Fruit fly (Drosophila melanogaster): ENCODE measurements around the gene Cyp305a1.

Cyp305a1 gene

dm6 chr3L:19791688-19792073 lies 21.5 kb downstream of the Cyp305a1 start (continued):
- TF ChIP-seq bsh (GFP tag; optimal IDR thresholded peaks at IDR 0.05) (no peak), rib (GFP tag; IDR thresholded peaks at IDR 0.05) (peak; percentile 95), CG13287 (GFP tag; IDR thresholded peaks at IDR 0.05; ENCODE audit: partially characterized antibody) (peak; percentile 31), en (GFP tag; optimal IDR thresholded peaks at IDR 0.05) (no peak), CG18262 (tag; optimal IDR thresholded peaks at IDR 0.05) (no peak), abd-A (tag; optimal IDR thresholded peaks at IDR 0.05) (peak; percentile 95), CTCF (GFP tag; optimal IDR thresholded peaks at IDR 0.05) (no peak), MBD-R2 (GFP tag; IDR thresholded peaks at IDR 0.05) (no peak; the same call in 1 of the 2 replicates), CG33213 (GFP tag; optimal IDR thresholded peaks at IDR 0.05) (no peak), repo (GFP tag; optimal IDR thresholded peaks at IDR 0.05) (no peak), ci (GFP tag; IDR thresholded peaks at IDR 0.05) (peak; percentile 71; the same call in 2 of the 3 replicates), pb (GFP tag; optimal IDR thresholded peaks at IDR 0.05) (peak; percentile 10), CG15073 (GFP tag; optimal IDR thresholded peaks at IDR 0.05) (no peak), CG5180 (GFP tag; optimal IDR thresholded peaks at IDR 0.05) (peak; percentile 32), Mes4 (GFP tag; optimal IDR thresholded peaks at IDR 0.05) (no peak), Antp (GFP tag; optimal IDR thresholded peaks at IDR 0.05) (no peak), CG10462 (GFP tag; optimal IDR thresholded peaks at IDR 0.05) (no peak), sens-2 (GFP tag; IDR thresholded peaks at IDR 0.05) (no peak), Hmx (GFP tag; optimal IDR thresholded peaks at IDR 0.05) (no peak), pho (GFP tag; optimal IDR thresholded peaks at IDR 0.05) (no peak), da (GFP tag; optimal IDR thresholded peaks at IDR 0.05) (no peak), ara (GFP tag; IDR thresholded peaks at IDR 0.05) (no peak), Nf-YC (tag; optimal IDR thresholded peaks at IDR 0.05) (no peak), CG4282 (GFP tag; optimal IDR thresholded peaks at IDR 0.05) (no peak), CkIIα-i1 (GFP tag; IDR thresholded peaks at IDR 0.05) (no peak), CG12236 (GFP tag; optimal IDR thresholded peaks at IDR 0.05) (no peak), Tbp (GFP tag; optimal IDR thresholded peaks at IDR 0.05) (no peak), seq (GFP tag; IDR thresholded peaks at IDR 0.05) (peak; percentile 27; the same call in 1 of the 2 replicates), Drgx (GFP tag; IDR thresholded peaks at IDR 0.05) (no peak; the same call in 1 of the 2 replicates), CG7786 (GFP tag; optimal IDR thresholded peaks at IDR 0.05) (no peak), sr (GFP tag; IDR thresholded peaks at IDR 0.05) (0 out of 3 replicates have a peak, but pooled peaks have one; percentile 14), sd (tag; optimal IDR thresholded peaks at IDR 0.05) (peak; percentile 80), caup (GFP tag; optimal IDR thresholded peaks at IDR 0.05; ENCODE audit: severe bottlenecking) (peak; percentile 53), pnt (GFP tag; optimal IDR thresholded peaks at IDR 0.05) (no peak), oc (tag; optimal IDR thresholded peaks at IDR 0.05) (peak; percentile 94), B-H1 (GFP tag; IDR thresholded peaks at IDR 0.05) (no peak), pfk (GFP tag; optimal IDR thresholded peaks at IDR 0.05) (no peak), Atf3 (GFP tag; optimal IDR thresholded peaks at IDR 0.05) (no peak), Hmr (GFP tag; optimal IDR thresholded peaks at IDR 0.05) (no peak), CG7987 (GFP tag; optimal IDR thresholded peaks at IDR 0.05) (peak; percentile 17), Hand (GFP tag; optimal IDR thresholded peaks at IDR 0.05) (no peak), CG32532 (GFP tag; IDR thresholded peaks at IDR 0.05) (no peak), CG8388 (GFP tag; optimal IDR thresholded peaks at IDR 0.05) (no peak), Jarid2 (GFP tag; optimal IDR thresholded peaks at IDR 0.05) (no peak), Dref (GFP tag; IDR thresholded peaks at IDR 0.05) (no peak), CG8359 (GFP tag; optimal IDR thresholded peaks at IDR 0.05; ENCODE audit: borderline replicate concordance) (no peak), fu2 (GFP tag; optimal IDR thresholded peaks at IDR 0.05) (no peak), CG6813 (GFP tag; optimal IDR thresholded peaks at IDR 0.05) (peak; percentile 33), D (optimal IDR thresholded peaks at IDR 0.05) (peak; percentile 34), D (GFP tag; optimal IDR thresholded peaks at IDR 0.05) (no peak), sna (GFP tag; IDR thresholded peaks at IDR 0.05; ENCODE audit: partially characterized antibody) (peak; percentile 36; the same call in 1 of the 2 replicates), CG18599 (GFP tag; optimal IDR thresholded peaks at IDR 0.05) (peak; percentile 54)
